Fruit fly (Drosophila melanogaster) ovary, adult (tissue): Measurements from ENCODE around the gene CG44869.

Experiments used
- CG17801 ChIP-seq: fragments of 200-800 bp; optimal IDR thresholded peaks from 2 replicates; lab custom pipeline; 2019; ENCODE audit warnings: missing biosample characterization, mild to moderate bottlenecking, missing genetic modification characterization, moderate library complexity; ENCODE audit not compliant: partially characterized antibody

CG44869 gene

dm6 chr2L:15386749-15387148, 31.4 kb downstream of the CG44869 start:
- no peak for TF ChIP-seq CG17801 (GFP tag; lab: Kevin White, UChicago)

dm6 chr2L:15386075-15386474, 32.1 kb downstream of the CG44869 start:
- no peak for TF ChIP-seq CG17801 (GFP tag; lab: Kevin White, UChicago)

DNA sequence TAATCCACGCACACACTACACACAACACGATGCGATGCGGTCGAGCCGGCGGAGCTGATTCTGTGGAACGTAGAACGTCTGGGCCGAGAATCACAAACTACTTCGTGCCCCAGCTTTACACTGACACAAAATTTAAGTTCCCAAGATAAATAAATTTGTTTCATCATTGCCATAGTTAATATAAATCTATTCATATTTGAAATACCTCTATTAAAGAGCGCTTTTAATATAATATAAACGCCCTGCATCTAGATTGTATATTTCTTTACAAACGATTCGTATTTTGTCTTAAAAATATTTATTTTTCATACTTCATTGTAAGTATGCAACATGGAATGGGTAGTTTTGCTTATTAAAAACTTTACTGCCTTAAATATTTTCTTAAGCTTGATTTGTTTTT, 32.8 kb downstream of the CG44869 start:
- TF ChIP-seq CG17801 (GFP tag; lab: Kevin White, UChicago) = no peak

DNA sequence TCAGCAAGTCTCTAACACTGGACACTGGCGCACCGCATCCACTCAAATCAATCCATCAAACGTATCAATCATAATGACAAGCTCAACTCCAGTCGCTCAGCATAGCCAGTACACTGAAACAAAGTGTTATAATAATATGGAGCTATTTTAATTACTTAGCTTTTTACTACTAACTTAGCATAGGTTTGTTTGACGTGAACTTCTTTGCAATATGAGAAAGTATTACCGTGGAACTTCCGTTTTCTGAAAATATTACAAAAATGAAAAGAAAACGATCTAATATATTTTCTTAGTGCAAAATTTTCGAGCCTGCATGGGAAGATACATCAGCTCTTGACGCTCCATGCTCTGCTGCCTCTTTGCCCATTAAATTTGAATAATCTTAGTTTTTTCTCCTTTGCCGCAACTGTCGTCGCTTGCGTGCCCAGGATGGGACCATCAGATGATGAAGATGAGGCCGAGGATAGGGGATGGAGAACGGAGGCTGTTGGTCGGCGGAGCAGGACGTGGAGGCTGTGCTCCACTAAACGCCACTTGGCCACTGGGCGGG, 35.1 kb downstream of the CG44869 start:
- TF ChIP-seq CG17801 (GFP tag; lab: Kevin White, UChicago) = no peak

dm6 chr2L:15371939-15372338, 46.2 kb downstream of the CG44869 start:
- TF ChIP-seq CG17801 (GFP tag; lab: Kevin White, UChicago) = no peak

DNA sequence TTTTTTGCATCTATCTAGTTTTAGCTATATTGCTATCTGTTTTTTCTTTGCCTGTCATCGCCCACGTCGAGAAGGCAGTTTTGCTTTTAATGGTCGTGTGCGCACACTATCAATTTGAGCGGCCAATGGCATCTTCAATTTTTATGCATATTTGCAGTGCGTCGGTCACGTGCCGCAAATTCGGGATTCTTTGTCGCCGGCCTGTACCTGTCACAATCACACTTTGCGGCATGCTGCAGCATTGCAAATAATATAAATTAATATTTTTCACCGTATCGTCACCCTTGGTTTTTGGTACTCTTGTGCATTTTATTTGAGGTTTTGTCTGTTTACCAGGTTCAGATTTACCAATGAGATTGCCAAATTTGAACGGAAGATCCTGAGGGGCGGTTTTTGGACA, 46.9 kb downstream of the CG44869 start:
- no peak for TF ChIP-seq CG17801 (GFP tag; lab: Kevin White, UChicago)

dm6 chr2L:15370467-15370866, 47.7 kb downstream of the CG44869 start:
- no peak for TF ChIP-seq CG17801 (GFP tag; lab: Kevin White, UChicago)

- TF ChIP-seq CG17801 (GFP tag; lab: Kevin White, UChicago) = no peak
These were observed 48.1 kb downstream of the CG44869 start for dm6 chr2L:15370016-15370415.
